Worm (Caenorhabditis elegans): Measurements from ENCODE around the gene glna-1.

Gene glna-1

ce11 chrII:14752187-14752959 lies 19.0 kb upstream of the glna-1 start, which contains the start of gene smg-9 (continued):
- no peak for TF ChIP-seq tlf-1 (GFP tag; optimal IDR thresholded peaks at IDR 0.05)
- 0 out of 2 replicates have a peak, but pooled peaks have one; percentile 32 for TF ChIP-seq D2030.7 (GFP tag; IDR thresholded peaks at IDR 0.05)
- no peak for TF ChIP-seq pha-4 (tag; optimal IDR thresholded peaks at IDR 0.05)
- TF ChIP-seq repo-1 (tag; optimal IDR thresholded peaks at IDR 0.05) = no peak
- TF ChIP-seq Y67H2A.10 (GFP tag; conservative IDR thresholded peaks at IDR 0.05) = no peak
- TF ChIP-seq die-1 (tag; optimal IDR thresholded peaks at IDR 0.05) = no peak
- TF ChIP-seq ZK185.1 (tag; optimal IDR thresholded peaks at IDR 0.05; ENCODE audit: poor library complexity, severe bottlenecking) = no peak
- TF ChIP-seq rec-8 (tag; optimal IDR thresholded peaks at IDR 0.05) = no peak
- TF ChIP-seq ets-4 (GFP tag; optimal IDR thresholded peaks at IDR 0.05) = no peak
- TF ChIP-seq F33H1.4 (GFP tag; IDR thresholded peaks at IDR 0.05) = peak; percentile 75

ce11 chrII:14745127-14745526 lies 11.8 kb upstream of the glna-1 start:
- TF ChIP-seq F57A8.1 (GFP tag; optimal IDR thresholded peaks at IDR 0.05) = no peak
- no peak for TF ChIP-seq athp-1 (tag; optimal IDR thresholded peaks at IDR 0.05)
- no peak for TF ChIP-seq rcor-1 (GFP tag; IDR thresholded peaks at IDR 0.05)
- no peak for TF ChIP-seq tlf-1 (GFP tag; optimal IDR thresholded peaks at IDR 0.05)
- TF ChIP-seq F52B5.7 (tag; optimal IDR thresholded peaks at IDR 0.05) = no peak
- no peak for TF ChIP-seq F22D6.2 (tag; optimal IDR thresholded peaks at IDR 0.05)
- TF ChIP-seq die-1 (tag; optimal IDR thresholded peaks at IDR 0.05) = no peak
- TF ChIP-seq bed-2 (GFP tag; IDR thresholded peaks at IDR 0.05) = no peak
- TF ChIP-seq F33H1.4 (GFP tag; IDR thresholded peaks at IDR 0.05) = no peak
- TF ChIP-seq bed-1 (GFP tag; IDR thresholded peaks at IDR 0.05) = no peak
- TF ChIP-seq egrh-3 (GFP tag; IDR thresholded peaks at IDR 0.05) = no peak
- no peak for TF ChIP-seq D2030.7 (GFP tag; IDR thresholded peaks at IDR 0.05)
- TF ChIP-seq zim-3 (tag; optimal IDR thresholded peaks at IDR 0.05) = no peak
- TF ChIP-seq ztf-3 (GFP tag; optimal IDR thresholded peaks at IDR 0.05) = no peak
- TF ChIP-seq cebp-1 (GFP tag; IDR thresholded peaks at IDR 0.05) = no peak
- TF ChIP-seq cebp-1 (tag; optimal IDR thresholded peaks at IDR 0.05) = no peak
- TF ChIP-seq nhr-90 (tag; optimal IDR thresholded peaks at IDR 0.05) = no peak
- TF ChIP-seq pbrm-1 (GFP tag; IDR thresholded peaks at IDR 0.05) = no peak
- TF ChIP-seq zfh-2 (GFP tag; conservative IDR thresholded peaks at IDR 0.05) = no peak
- TF ChIP-seq ZK185.1 (tag; optimal IDR thresholded peaks at IDR 0.05; ENCODE audit: poor library complexity, severe bottlenecking) = no peak

- TF ChIP-seq F39B2.1 (GFP tag; IDR thresholded peaks at IDR 0.05) (no peak), aptf-2 (GFP tag; conservative IDR thresholded peaks at IDR 0.05) (no peak), bed-1 (GFP tag; IDR thresholded peaks at IDR 0.05) (no peak), snpc-3.4 (tag; optimal IDR thresholded peaks at IDR 0.05) (no peak), ekl-4 (GFP tag; IDR thresholded peaks at IDR 0.05) (no peak), T07F8.4 (tag; optimal IDR thresholded peaks at IDR 0.05) (no peak), nhr-120 (GFP tag; IDR thresholded peaks at IDR 0.05) (no peak), ama-1 (optimal IDR thresholded peaks at IDR 0.05) (no peak), ama-1 (GFP tag; optimal IDR thresholded peaks at IDR 0.05) (no peak)
Observed at ce11 chrII:14739143-14739542, 5.8 kb upstream of the glna-1 start, which contains the start of gene npr-34. npr-34 (minus strand) TSS chrII:14739243.

DNA sequence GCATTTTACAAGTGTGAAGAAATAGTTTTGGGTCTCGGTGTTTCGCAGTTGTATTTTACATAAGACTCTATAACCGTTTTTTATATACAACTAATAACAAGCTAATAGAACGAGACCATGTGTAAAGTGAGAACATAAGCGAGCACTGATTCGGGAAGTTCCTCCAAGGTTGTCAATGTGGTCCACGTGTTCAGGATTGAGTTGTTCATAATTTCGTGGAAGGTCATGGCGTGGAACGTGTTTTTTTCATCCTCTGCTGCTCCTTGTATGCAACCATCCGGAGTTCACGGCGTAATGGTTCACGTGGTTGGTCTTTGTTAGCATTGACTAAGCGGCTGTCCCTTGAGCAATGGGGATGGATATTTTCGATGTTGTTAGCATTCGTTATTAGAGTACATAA lies 5.2 kb downstream of the glna-1 start:
- TF ChIP-seq ztf-18 (tag; optimal IDR thresholded peaks at IDR 0.05) (no peak), rpc-1 (optimal IDR thresholded peaks at IDR 0.05) (no peak), rpc-1 (tag; optimal IDR thresholded peaks at IDR 0.05) (no peak), F57A8.1 (GFP tag; optimal IDR thresholded peaks at IDR 0.05) (no peak), mes-4 (tag; optimal IDR thresholded peaks at IDR 0.05) (no peak), F33H1.4 (GFP tag; IDR thresholded peaks at IDR 0.05) (no peak), bed-2 (GFP tag; IDR thresholded peaks at IDR 0.05) (no peak), die-1 (tag; optimal IDR thresholded peaks at IDR 0.05) (no peak), atf-7 (tag; optimal IDR thresholded peaks at IDR 0.05) (no peak), nfyb-1 (GFP tag; IDR thresholded peaks at IDR 0.05) (no peak), attf-3 (GFP tag; conservative IDR thresholded peaks at IDR 0.05) (no peak)
